Worm (Caenorhabditis elegans) whole organism, L2 larva: Measurements from ENCODE around the gene F14D7.18.
"Not testable (repeated sequence)": the region's sequence is repeated elsewhere in the genome, so short reads cannot be mapped to it uniquely, and the experiment has no call there.

Experiments used
- C34F6.9 ChIP-seq: fragments of 150-350 bp; optimal IDR thresholded peaks from 2 replicates; lab custom pipeline; 2014; ENCODE audit warnings: missing biosample characterization, missing genetic modification characterization
- R02D3.7 ChIP-seq: fragments of 150-350 bp; optimal IDR thresholded peaks from 2 replicates; lab custom pipeline; 2014; ENCODE audit warnings: missing biosample characterization, missing genetic modification characterization
- Y55F3AM.14 ChIP-seq: fragments of 200-800 bp; sonication (Bioruptor generic); optimal IDR thresholded peaks from 2 replicates; lab custom pipeline; 2018; ENCODE audit warnings: mild to moderate bottlenecking, missing genetic modification characterization, missing compliant biosample characterization
- ZK546.5 ChIP-seq: sonication (generic microtip); optimal IDR thresholded peaks from 2 replicates; lab custom pipeline; 2017; ENCODE audit warnings: missing biosample characterization, missing genetic modification characterization
- alr-1 ChIP-seq: fragments of 150-350 bp; optimal IDR thresholded peaks from 2 replicates; lab custom pipeline; 2014; ENCODE audit warnings: missing biosample characterization, missing genetic modification characterization
- ama-1 ChIP-seq: fragments of 150-350 bp; optimal IDR thresholded peaks from 2 replicates; lab custom pipeline; 2018; ENCODE audit warnings: inconsistent platforms
- blmp-1 ChIP-seq: sonication (generic microtip); optimal IDR thresholded peaks from 2 replicates; lab custom pipeline; 2017; ENCODE audit warnings: missing genetic modification characterization, mild to moderate bottlenecking, missing compliant biosample characterization, antibody characterized with exemption, moderate library complexity; ENCODE audit not compliant: insufficient read depth
- ceh-16 ChIP-seq: fragments of 150-350 bp; optimal IDR thresholded peaks from 2 replicates; lab custom pipeline; 2014; ENCODE audit warnings: missing biosample characterization, missing genetic modification characterization
- ceh-82 ChIP-seq: fragments of 150-350 bp; optimal IDR thresholded peaks from 2 replicates; lab custom pipeline; 2014; ENCODE audit warnings: missing biosample characterization, missing genetic modification characterization
- crh-2 ChIP-seq: sonication (generic microtip); optimal IDR thresholded peaks from 2 replicates; lab custom pipeline; 2017; ENCODE audit warnings: missing biosample characterization, missing genetic modification characterization
- fos-1 ChIP-seq: fragments of 150-350 bp; optimal IDR thresholded peaks from 2 replicates; lab custom pipeline; 2014; ENCODE audit warnings: missing biosample characterization, missing genetic modification characterization
- lin-13 ChIP-seq: fragments of 150-350 bp; optimal IDR thresholded peaks from 2 replicates; lab custom pipeline; 2014; ENCODE audit warnings: missing biosample characterization, missing genetic modification reagents, missing genetic modification characterization
- lsy-2 ChIP-seq, 2 experiments: fragments of 150-350 bp in 1 of 2; sonication (generic microtip) in 1 of 2; optimal IDR thresholded peaks; 2 replicates each; lab custom pipeline; 2014 to 2017; ENCODE audit warnings: missing biosample characterization in 2 of 2, missing genetic modification characterization in 2 of 2
- mdl-1 ChIP-seq, 2 experiments: fragments of 150-350 bp in 1 of 2; sonication (generic microtip) in 1 of 2; optimal IDR thresholded peaks; 2 replicates each; lab custom pipeline; 2017; ENCODE audit warnings: missing biosample characterization in 2 of 2, missing genetic modification characterization in 2 of 2
- nhr-10 ChIP-seq: sonication (generic microtip); optimal IDR thresholded peaks from 2 replicates; lab custom pipeline; 2017; ENCODE audit warnings: missing biosample characterization, missing genetic modification characterization
- nhr-11 ChIP-seq: fragments of 150-350 bp; optimal IDR thresholded peaks from 2 replicates; lab custom pipeline; 2014; ENCODE audit warnings: missing biosample characterization, missing genetic modification characterization
- nhr-129 ChIP-seq: fragments of 150-350 bp; optimal IDR thresholded peaks from 2 replicates; lab custom pipeline; 2014; ENCODE audit warnings: missing biosample characterization, missing genetic modification characterization
- nhr-237 ChIP-seq: fragments of 150-350 bp; optimal IDR thresholded peaks from 2 replicates; lab custom pipeline; 2014; ENCODE audit warnings: missing biosample characterization, missing genetic modification characterization
- nhr-25 ChIP-seq: fragments of 150-350 bp; sonication (generic microtip); optimal IDR thresholded peaks from 3 replicates; lab custom pipeline; 2014; ENCODE audit warnings: missing biosample characterization, missing genetic modification characterization
- nhr-6 ChIP-seq: fragments of 150-350 bp; optimal IDR thresholded peaks from 2 replicates; lab custom pipeline; 2014; ENCODE audit warnings: missing biosample characterization, missing genetic modification characterization
- peb-1 ChIP-seq: fragments of 150-350 bp; optimal IDR thresholded peaks from 2 replicates; lab custom pipeline; 2014; ENCODE audit warnings: missing biosample characterization, missing genetic modification characterization
- sem-4 ChIP-seq: fragments of 150-350 bp; optimal IDR thresholded peaks from 2 replicates; lab custom pipeline; 2014; ENCODE audit warnings: missing biosample characterization, missing genetic modification reagents, missing genetic modification characterization
- sma-3 ChIP-seq: sonication (generic microtip); optimal IDR thresholded peaks from 2 replicates; lab custom pipeline; 2016; ENCODE audit warnings: missing genetic modification reagents, missing genetic modification characterization, missing compliant biosample characterization
- sma-9 ChIP-seq, 2 experiments: fragments of 150-350 bp in 1 of 2; sonication (generic microtip) in 1 of 2; optimal IDR thresholded peaks; 2 replicates each; lab custom pipeline; 2014 to 2016; ENCODE audit warnings: missing genetic modification characterization in 2 of 2, mild to moderate bottlenecking in 1 of 2, missing biosample characterization in 1 of 2, missing compliant biosample characterization in 1 of 2, missing genetic modification reagents in 1 of 2, moderate library complexity in 1 of 2
- unc-39 ChIP-seq: fragments of 150-350 bp; optimal IDR thresholded peaks from 2 replicates; lab custom pipeline; 2014; ENCODE audit warnings: missing biosample characterization, missing genetic modification characterization
- unc-55 ChIP-seq: fragments of 150-350 bp; sonication (generic microtip); optimal IDR thresholded peaks from 3 replicates; lab custom pipeline; 2014; ENCODE audit warnings: missing biosample characterization, missing genetic modification reagents, missing genetic modification characterization
- ztf-1 ChIP-seq: fragments of 200-800 bp; sonication (Bioruptor generic); conservative IDR thresholded peaks from 2 replicates; pipeline ENCODE4 v1.3.6; 2022; ENCODE audit warnings: missing genetic modification characterization, missing compliant biosample characterization

The F14D7.18 gene

ce11 chrV:14308164-14308563 lies 17.6 kb upstream of the F14D7.18 start, which contains the start of gene spig-5:
Gene spig-5, plus strand, starts transcription at chrV:14308464.
- not testable (repeated sequence) for TF ChIP-seq nhr-11, blmp-1, nhr-25 (tag; lab: Kevin White, UChicago)

DNA sequence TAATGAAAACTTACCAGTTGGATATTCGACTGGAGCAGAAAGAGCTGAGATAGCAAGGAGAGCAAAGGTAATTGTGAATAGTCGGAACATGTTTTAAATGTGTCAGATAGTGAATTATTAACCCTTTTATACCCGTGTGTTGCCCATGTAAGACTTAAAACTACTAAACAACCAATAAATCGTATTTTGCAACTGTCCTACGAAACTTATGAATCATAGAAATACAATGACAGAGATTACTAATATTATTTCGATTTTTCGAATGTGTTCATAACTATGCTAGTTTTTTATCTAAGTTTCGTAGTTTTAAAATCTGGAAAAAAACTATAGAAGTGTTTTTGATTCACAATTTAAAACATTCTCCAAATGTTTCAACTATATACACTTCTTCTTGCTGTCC lies 16.2 kb upstream of the F14D7.18 start, which contains the start of gene spig-4:
spig-4 (minus strand) TSS at position 101 of the 400 bp plus-strand sequence.
- TF ChIP-seq peb-1 (tag; lab: Kevin White, UChicago); nhr-6 (tag; lab: Kevin White, UChicago); Y55F3AM.14 (GFP tag; lab: Kevin White, UChicago): not testable (repeated sequence)

DNA sequence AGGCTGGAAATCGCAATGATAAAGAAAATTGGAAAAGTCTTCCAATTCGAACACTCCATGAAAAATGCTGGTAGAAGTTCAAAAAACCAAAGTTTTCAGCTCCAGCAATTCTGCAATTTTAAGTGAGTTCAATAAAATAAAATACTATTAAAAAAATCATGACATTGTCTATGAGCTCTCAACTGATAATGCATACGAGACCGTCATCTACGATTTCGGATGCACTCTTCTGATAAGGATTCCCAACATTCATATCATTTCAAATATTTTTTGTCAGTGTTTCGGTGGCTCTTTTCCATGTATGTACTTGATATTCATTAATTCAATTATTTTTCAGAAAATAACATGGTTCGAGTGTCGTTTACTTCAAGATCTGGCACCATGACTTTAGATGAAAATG lies 10.5 kb upstream of the F14D7.18 start, which contains the start of gene F14D7.6:
F14D7.6 (plus strand) TSS at position 338 of the 400 bp plus-strand sequence.
- TF ChIP-seq C34F6.9 (tag; lab: Kevin White, UChicago) (no peak), fos-1 (peak; percentile 52)

- TF ChIP-seq crh-2 (tag; lab: Kevin White, UChicago) (no peak), ceh-16 (tag; lab: Kevin White, UChicago) (no peak), R02D3.7 (no peak), sma-3 (GFP tag; lab: Kevin White, UChicago) (no peak), fos-1 (no peak), nhr-25 (tag; lab: Kevin White, UChicago) (no peak), nhr-237 (tag; lab: Kevin White, UChicago) (no peak), nhr-129 (tag; lab: Kevin White, UChicago) (no peak), alr-1 (no peak), ceh-82 (tag; lab: Kevin White, UChicago) (no peak), ama-1 (lab: Kevin White, UChicago) (no peak), ZK546.5 (tag; lab: Kevin White, UChicago) (no peak), unc-55 (GFP tag; lab: Kevin White, UChicago) (no peak)
Observed at ce11 chrV:14299569-14300064, 9.1 kb upstream of the F14D7.18 start, which contains the start of the genes spig-3 and F14D7.12. Gene spig-3, minus strand, starts transcription at chrV:14299669. Gene F14D7.12, plus strand, starts transcription at chrV:14300014.

- no peak for TF ChIP-seq mdl-1 (tag; optimal IDR thresholded peaks at IDR 0.05; lab: Kevin White, UChicago)
- TF ChIP-seq unc-39 (tag; lab: Kevin White, UChicago) = no peak
- TF ChIP-seq nhr-10 = no peak
- TF ChIP-seq R02D3.7 = no peak
Observed at ce11 chrV:14296499-14296898, 6.0 kb upstream of the F14D7.18 start, which contains the start of gene F14D7.3. Gene F14D7.3, plus strand, starts transcription at chrV:14296799.

ce11 chrV:14294396-14294795 lies 3.9 kb upstream of the F14D7.18 start, which contains the start of gene F14D7.9:
Gene F14D7.9, plus strand, starts transcription at chrV:14294696.
- no peak for TF ChIP-seq ama-1 (lab: Kevin White, UChicago)
- TF ChIP-seq mdl-1 (tag; optimal IDR thresholded peaks at IDR 0.05; lab: Kevin White, UChicago) = no peak
- TF ChIP-seq lsy-2 (tag; optimal IDR thresholded peaks at IDR 0.05; lab: Kevin White, UChicago) = no peak
- no peak for TF ChIP-seq lin-13 (GFP tag; lab: Kevin White, UChicago)
- TF ChIP-seq ceh-82 (tag; lab: Kevin White, UChicago) = no peak
- no peak for TF ChIP-seq R02D3.7
- TF ChIP-seq sem-4 (tag; lab: Kevin White, UChicago) = no peak
- TF ChIP-seq sma-9 (GFP tag; optimal IDR thresholded peaks at IDR 0.05; lab: Kevin White, UChicago) = no peak
- no peak for TF ChIP-seq sma-9 (tag; optimal IDR thresholded peaks at IDR 0.05; lab: Kevin White, UChicago)

DNA sequence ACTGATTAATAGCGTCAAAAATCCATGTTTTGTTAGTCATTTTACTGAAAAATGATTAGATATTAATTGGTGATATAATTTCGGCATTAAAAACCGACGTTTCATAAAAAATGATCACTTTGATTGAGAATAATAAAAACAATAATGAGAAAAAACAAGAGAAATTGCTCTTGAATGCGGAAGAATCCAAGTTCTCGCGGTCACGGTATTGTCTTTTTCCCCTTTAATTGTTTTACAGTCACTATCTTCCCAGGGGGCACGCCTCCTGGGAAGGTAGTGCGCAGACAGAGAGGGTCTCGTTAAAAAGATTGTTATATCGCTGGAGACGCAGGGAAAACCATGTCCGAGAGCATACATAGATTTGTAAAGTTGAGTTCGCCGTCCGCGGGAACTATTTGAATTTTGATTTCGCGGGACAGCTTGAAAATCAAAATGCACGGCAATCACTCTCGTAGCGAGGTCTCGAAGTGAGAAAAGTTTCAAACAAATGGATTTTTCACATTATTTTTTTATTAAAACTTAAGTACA lies 3.2 kb upstream of the F14D7.18 start, which contains the start of gene F14D7.2:
F14D7.2 (minus strand) TSS at position 51 of the 528 bp plus-strand sequence.
- no peak for TF ChIP-seq sma-9 (GFP tag; optimal IDR thresholded peaks at IDR 0.05; lab: Kevin White, UChicago)
- no peak for TF ChIP-seq sma-9 (tag; optimal IDR thresholded peaks at IDR 0.05; lab: Kevin White, UChicago)
- no peak for TF ChIP-seq ztf-1
- TF ChIP-seq, all 48 proteins: peak for 0
